Worm (Caenorhabditis elegans): ENCODE data around the gene twnk-1.

Gene twnk-1

ce11 chrX:5828085-5828484 is 37.1 kb downstream of the twnk-1 start:
- TF ChIP-seq ZK185.1 (tag; optimal IDR thresholded peaks at IDR 0.05; ENCODE audit: poor library complexity, severe bottlenecking) (no peak), hmg-20 (GFP tag; IDR thresholded peaks at IDR 0.05) (no peak)

- TF ChIP-seq lir-1 (GFP tag; conservative IDR thresholded peaks at IDR 0.05) (no peak), nhr-80 (tag; optimal IDR thresholded peaks at IDR 0.05) (peak; percentile 40)
Measured at ce11 chrX:5829175-5829574, 38.2 kb downstream of the twnk-1 start, which contains the start of gene acp-5. TSS of gene acp-5 (plus strand) at chrX:5829435.

- peak; percentile 19 for TF ChIP-seq nhr-80 (tag; optimal IDR thresholded peaks at IDR 0.05)
- no peak for TF ChIP-seq mes-4 (tag; optimal IDR thresholded peaks at IDR 0.05)
Measured at ce11 chrX:5831827-5832226, 40.8 kb downstream of the twnk-1 start.

- TF ChIP-seq nfyb-1 (GFP tag; IDR thresholded peaks at IDR 0.05) (no peak), egrh-3 (GFP tag; IDR thresholded peaks at IDR 0.05) (no peak), Y95B8A.8 (GFP tag; IDR thresholded peaks at IDR 0.05) (no peak), nhr-80 (tag; optimal IDR thresholded peaks at IDR 0.05) (peak; percentile 30), F10E7.11 (tag; optimal IDR thresholded peaks at IDR 0.05) (no peak)
Measured at ce11 chrX:5834581-5835481, 43.8 kb downstream of the twnk-1 start, which contains the start of gene F13D11.4. TSS of gene F13D11.4 (minus strand) at chrX:5834805.

ce11 chrX:5836527-5836926 is 45.5 kb downstream of the twnk-1 start:
- TF ChIP-seq ceh-91 (GFP tag; IDR thresholded peaks at IDR 0.05) (no peak), lsl-1 (GFP tag; optimal IDR thresholded peaks at IDR 0.05) (no peak), tbx-9 (tag; optimal IDR thresholded peaks at IDR 0.05; ENCODE audit: borderline replicate concordance) (no peak), lir-1 (GFP tag; conservative IDR thresholded peaks at IDR 0.05) (no peak), ztf-6 (GFP tag; IDR thresholded peaks at IDR 0.05) (no peak), madf-3 (GFP tag; IDR thresholded peaks at IDR 0.05) (no peak)

ce11 chrX:5837035-5837434 is 46.0 kb downstream of the twnk-1 start:
- TF ChIP-seq nfyb-1 (GFP tag; IDR thresholded peaks at IDR 0.05) (no peak), lag-1 (GFP tag; IDR thresholded peaks at IDR 0.05) (no peak), madf-6 (GFP tag; IDR thresholded peaks at IDR 0.05) (no peak), lin-54 (GFP tag; optimal IDR thresholded peaks at IDR 0.05) (no peak), C06A6.2 (GFP tag; conservative IDR thresholded peaks at IDR 0.05) (no peak), sptf-2 (GFP tag; optimal IDR thresholded peaks at IDR 0.05) (no peak)

ce11 chrX:5839143-5839542 is 48.1 kb downstream of the twnk-1 start:
- no peak for TF ChIP-seq aptf-3 (GFP tag; IDR thresholded peaks at IDR 0.05)
- TF ChIP-seq nhr-27 (tag; optimal IDR thresholded peaks at IDR 0.05) = no peak
- TF ChIP-seq snpc-4 (GFP tag; optimal IDR thresholded peaks at IDR 0.05) = no peak
- no peak for TF ChIP-seq snpc-4 (tag; optimal IDR thresholded peaks at IDR 0.05)
- no peak for TF ChIP-seq bed-1 (GFP tag; IDR thresholded peaks at IDR 0.05)
- no peak for TF ChIP-seq rcor-1 (GFP tag; IDR thresholded peaks at IDR 0.05)
- no peak for TF ChIP-seq him-1 (tag; optimal IDR thresholded peaks at IDR 0.05)
- no peak for TF ChIP-seq K12H6.12 (tag; optimal IDR thresholded peaks at IDR 0.05)
- no peak for TF ChIP-seq snpc-3.4 (tag; optimal IDR thresholded peaks at IDR 0.05)

Measured in whole organism, young adult.